Worm (Caenorhabditis elegans) whole organism, L4 larva: ENCODE results near the gene otpl-8.

ENCODE experiments used
- ceh-28 ChIP-seq: fragments of 150-350 bp; optimal IDR thresholded peaks from 2 replicates; lab custom pipeline; 2014; ENCODE audit warnings: missing biosample characterization, missing genetic modification reagents, missing genetic modification characterization
- hmg-1.1 ChIP-seq: fragments of 200-800 bp; sonication (Bioruptor generic); IDR thresholded peaks from 2 replicates; pipeline ENCODE4 v1.3.6; 2022; ENCODE audit warnings: missing genetic modification reagents, missing genetic modification characterization, missing compliant biosample characterization
- lin-38 ChIP-seq: fragments of 200-800 bp; sonication (Bioruptor generic); IDR thresholded peaks from 2 replicates; pipeline ENCODE4 v1.3.6; 2022; ENCODE audit warnings: missing genetic modification reagents, missing genetic modification characterization, missing compliant biosample characterization
- lsy-2 ChIP-seq, 2 experiments: fragments of 150-350 bp in 1 of 2; sonication (generic microtip) in 1 of 2; optimal IDR thresholded peaks; 2 replicates each; lab custom pipeline; 2014 to 2017; ENCODE audit warnings: missing biosample characterization in 2 of 2, missing genetic modification characterization in 2 of 2
- nhr-25 ChIP-seq: sonication (generic microtip); optimal IDR thresholded peaks from 2 replicates; lab custom pipeline; 2017; ENCODE audit warnings: missing genetic modification characterization, mild to moderate bottlenecking, missing compliant biosample characterization, antibody characterized with exemption, moderate library complexity, borderline replicate concordance; ENCODE audit not compliant: insufficient read depth
- nhr-48 ChIP-seq: sonication (generic microtip); optimal IDR thresholded peaks from 2 replicates; lab custom pipeline; 2016; ENCODE audit warnings: mild to moderate bottlenecking, missing genetic modification characterization, missing compliant biosample characterization
- nhr-76 ChIP-seq: fragments of 150-350 bp; optimal IDR thresholded peaks from 2 replicates; lab custom pipeline; 2014; ENCODE audit warnings: missing biosample characterization, missing genetic modification characterization
- skn-1 ChIP-seq: fragments of 150-350 bp; optimal IDR thresholded peaks from 2 replicates; lab custom pipeline; 2014; ENCODE audit warnings: missing biosample characterization, missing genetic modification characterization

DNA sequence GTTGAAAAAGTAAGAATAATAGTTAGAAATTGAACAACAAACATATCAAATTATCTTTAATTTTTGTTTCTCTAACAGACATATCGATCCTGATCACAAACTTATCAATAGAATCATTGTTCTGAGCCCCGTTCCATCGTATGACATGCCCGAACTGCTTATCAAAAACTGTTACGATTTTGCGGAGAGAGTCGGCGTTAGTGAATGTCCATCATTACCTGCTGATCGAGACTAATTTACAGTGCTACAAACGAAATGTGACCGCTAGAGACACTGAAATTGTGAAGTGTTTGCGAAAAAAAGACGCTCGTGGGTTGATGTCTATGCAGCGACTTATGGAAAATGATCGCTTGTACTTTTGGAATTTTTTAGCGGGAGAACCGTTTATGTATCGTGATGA is 27.8 kb downstream of the otpl-8 start:
- TF ChIP-seq lsy-2 (tag; optimal IDR thresholded peaks at IDR 0.05; lab: Kevin White, UChicago) (no peak), lin-38 (GFP tag; lab: Robert Waterston, UW) (no peak), skn-1 (tag; lab: Kevin White, UChicago) (no peak), ceh-28 (tag; lab: Kevin White, UChicago) (no peak), nhr-76 (tag; lab: Kevin White, UChicago) (no peak), nhr-48 (no peak), hmg-1.1 (GFP tag; lab: Robert Waterston, UW) (no peak), nhr-25 (no peak)
